Fruit fly (Drosophila melanogaster) whole organism, pupa: ENCODE results near the gene Ccz1.

Experiments
- CG12605 ChIP-seq: fragments of 200-800 bp; sonication (Bioruptor generic); IDR thresholded peaks from 2 replicates; pipeline ENCODE4 v1.3.6; 2022; ENCODE audit warnings: missing biosample characterization, missing genetic modification characterization
- CG14655 ChIP-seq: fragments of 200-800 bp; sonication (Bioruptor generic); optimal IDR thresholded peaks from 3 replicates; lab custom pipeline; 2017; ENCODE audit warnings: mild to moderate bottlenecking, missing biosample characterization, missing genetic modification reagents, missing genetic modification characterization
- CG17806 ChIP-seq: fragments of 200-800 bp; sonication (Bioruptor generic); optimal IDR thresholded peaks from 2 replicates; lab custom pipeline; 2018; ENCODE audit warnings: missing biosample characterization, mild to moderate bottlenecking, missing genetic modification characterization, moderate library complexity
- CG32121 ChIP-seq: fragments of 200-800 bp; sonication (Bioruptor generic); IDR thresholded peaks from 2 replicates; pipeline ENCODE4 v1.3.6; 2022; ENCODE audit warnings: missing biosample characterization, missing genetic modification characterization
- CG34367 ChIP-seq: fragments of 200-800 bp; sonication (Bioruptor generic); optimal IDR thresholded peaks from 2 replicates; lab custom pipeline; 2018; ENCODE audit warnings: missing biosample characterization, mild to moderate bottlenecking, missing genetic modification characterization
- CG4496 ChIP-seq: fragments of 200-800 bp; sonication (Bioruptor generic); IDR thresholded peaks from 3 replicates; pipeline ENCODE4 v1.3.6; 2022; ENCODE audit warnings: missing biosample characterization, missing genetic modification characterization
- D1 ChIP-seq: fragments of 200-800 bp; sonication (Bioruptor generic); optimal IDR thresholded peaks from 2 replicates; lab custom pipeline; 2018; ENCODE audit warnings: missing biosample characterization, mild to moderate bottlenecking, missing genetic modification characterization, moderate library complexity
- EcR ChIP-seq: fragments of 200-800 bp; sonication (Bioruptor generic); optimal IDR thresholded peaks from 3 replicates; lab custom pipeline; 2019; ENCODE audit warnings: missing biosample characterization, missing genetic modification characterization, mild to moderate bottlenecking, moderate library complexity, missing genetic modification reagents
- fd96Ca ChIP-seq: fragments of 200-800 bp; sonication (Bioruptor generic); IDR thresholded peaks from 3 replicates; pipeline ENCODE4 v1.3.6; 2022; ENCODE audit warnings: missing biosample characterization, missing genetic modification characterization
- gl ChIP-seq: fragments of 200-800 bp; sonication (Bioruptor generic); optimal IDR thresholded peaks from 2 replicates; lab custom pipeline; 2018; ENCODE audit warnings: missing biosample characterization, mild to moderate bottlenecking, missing genetic modification characterization
- rn ChIP-seq: fragments of 200-800 bp; sonication (Bioruptor generic); IDR thresholded peaks from 2 replicates; pipeline ENCODE4 v1.3.6; 2022; ENCODE audit warnings: missing biosample characterization, missing genetic modification characterization

dm6 chr3L:3862504-3863380 is 36.2 kb downstream of the Ccz1 start:
- TF ChIP-seq CG17806 (tag; lab: Kevin White, UChicago), result peak; percentile 28
- no peak for TF ChIP-seq gl (tag; lab: Kevin White, UChicago)
- TF ChIP-seq D1 (tag; lab: Kevin White, UChicago), result no peak
- TF ChIP-seq fd96Ca (GFP tag; lab: Robert Waterston, UW), result no peak
- peak; percentile 10 for TF ChIP-seq CG34367 (tag; lab: Kevin White, UChicago)
- TF ChIP-seq CG14655 (GFP tag; lab: Kevin White, UChicago), result peak; percentile 22
- TF ChIP-seq EcR (GFP tag; lab: Kevin White, UChicago), result no peak
- TF ChIP-seq CG4496, result no peak
- TF ChIP-seq CG12605 (GFP tag; lab: Robert Waterston, UW), result no peak
- no peak for TF ChIP-seq rn
- TF ChIP-seq CG32121 (GFP tag; lab: Robert Waterston, UW), result no peak
